Worm (Caenorhabditis elegans) whole organism, L3 larva: Measurements from ENCODE around the gene C53A5.13.

Source experiments
- ama-1 ChIP-seq: fragments of 150-350 bp; optimal IDR thresholded peaks from 2 replicates; lab custom pipeline; 2018
- ceh-82 ChIP-seq: fragments of 150-350 bp; optimal IDR thresholded peaks from 2 replicates; lab custom pipeline; 2014; ENCODE audit warnings: missing biosample characterization, missing genetic modification characterization
- nhr-76 ChIP-seq: fragments of 150-350 bp; sonication (generic microtip); optimal IDR thresholded peaks from 5 replicates; lab custom pipeline; 2014; ENCODE audit warnings: missing biosample characterization, missing genetic modification characterization

ce11 chrV:14522514-14522913 lies 24.2 kb upstream of the C53A5.13 start, which contains the start of gene C53A5.16:
- no peak for TF ChIP-seq nhr-76
- TF ChIP-seq ceh-82 (tag; lab: Kevin White, UChicago) = no peak
- no peak for TF ChIP-seq ama-1 (lab: Kevin White, UChicago)
